Fruit fly (Drosophila melanogaster): ENCODE results near the gene Calx.

Calx gene

dm6 chr3R:20949749-20950676 is 28.0 kb upstream of the Calx start (continued):
- TF ChIP-seq CG4282 (GFP tag; optimal IDR thresholded peaks at IDR 0.05) (peak; percentile 53), CG6254 (GFP tag; optimal IDR thresholded peaks at IDR 0.05) (peak; percentile 13), CG4820 (GFP tag; optimal IDR thresholded peaks at IDR 0.05) (peak; percentile 2), CG42726 (GFP tag; IDR thresholded peaks at IDR 0.05; ENCODE audit: partially characterized antibody) (no peak), HLHmδ (GFP tag; optimal IDR thresholded peaks at IDR 0.05) (no peak), z (GFP tag; IDR thresholded peaks at IDR 0.05) (no peak), CG11456 (GFP tag; IDR thresholded peaks at IDR 0.05) (0 out of 3 replicates have a peak, but pooled peaks have one; percentile 18), CG18619 (GFP tag; optimal IDR thresholded peaks at IDR 0.05) (no peak), ci (GFP tag; IDR thresholded peaks at IDR 0.05) (peak; percentile 41; the same call in 2 of the 3 replicates), btn (GFP tag; optimal IDR thresholded peaks at IDR 0.05) (no peak), CG8290 (GFP tag; optimal IDR thresholded peaks at IDR 0.05) (peak; percentile 62), CG8290 (tag; optimal IDR thresholded peaks at IDR 0.05) (peak in 1 of 2 experiments; percentile 74), C15 (GFP tag; IDR thresholded peaks at IDR 0.05) (no peak), CG11247 (GFP tag; IDR thresholded peaks at IDR 0.05) (no peak), CG3726 (GFP tag; IDR thresholded peaks at IDR 0.05) (no peak), gcm2 (GFP tag; optimal IDR thresholded peaks at IDR 0.05) (no peak), Hand (GFP tag; optimal IDR thresholded peaks at IDR 0.05) (peak; percentile 71), CG33557 (GFP tag; optimal IDR thresholded peaks at IDR 0.05) (no peak), CG32767 (GFP tag; IDR thresholded peaks at IDR 0.05) (peak; percentile 29; the same call in 1 of the 2 replicates), sna (GFP tag; IDR thresholded peaks at IDR 0.05; ENCODE audit: partially characterized antibody) (no peak), Tbp (GFP tag; optimal IDR thresholded peaks at IDR 0.05) (no peak), pho (GFP tag; optimal IDR thresholded peaks at IDR 0.05) (no peak), CG8281 (tag; optimal IDR thresholded peaks at IDR 0.05) (no peak), CG10366 (GFP tag; IDR thresholded peaks at IDR 0.05) (no peak), Hr3 (GFP tag; optimal IDR thresholded peaks at IDR 0.05) (no peak), CG11398 (GFP tag; optimal IDR thresholded peaks at IDR 0.05) (no peak), Side (GFP tag; optimal IDR thresholded peaks at IDR 0.05) (no peak), bab2 (GFP tag; optimal IDR thresholded peaks at IDR 0.05) (no peak), HLH3B (GFP tag; IDR thresholded peaks at IDR 0.05) (no peak), Mad (GFP tag; optimal IDR thresholded peaks at IDR 0.05) (no peak), CG2116 (GFP tag; optimal IDR thresholded peaks at IDR 0.05) (peak; percentile 12)

- peak; percentile 58; the same call in 1 of the 4 replicates for TF ChIP-seq chinmo (GFP tag; IDR thresholded peaks at IDR 0.05; ENCODE audit: partially characterized antibody)
- TF ChIP-seq sd (tag; optimal IDR thresholded peaks at IDR 0.05) = peak; percentile 14
- no peak for TF ChIP-seq slbo (GFP tag; IDR thresholded peaks at IDR 0.05)
- no peak for TF ChIP-seq ems (GFP tag; optimal IDR thresholded peaks at IDR 0.05)
- TF ChIP-seq eve (GFP tag; optimal IDR thresholded peaks at IDR 0.05) = peak in 1 of 2 experiments; percentile 55
These were observed 27.3 kb upstream of the Calx start for dm6 chr3R:20950677-20951018.

dm6 chr3R:20951353-20951955 is 26.5 kb upstream of the Calx start:
- TF ChIP-seq pros (GFP tag; optimal IDR thresholded peaks at IDR 0.05) = peak; percentile 71
- peak; percentile 93 for TF ChIP-seq grn (GFP tag; optimal IDR thresholded peaks at IDR 0.05)
- no peak for TF ChIP-seq gt (GFP tag; IDR thresholded peaks at IDR 0.05)
- TF ChIP-seq CG15479 (GFP tag; optimal IDR thresholded peaks at IDR 0.05) = peak; percentile 72
- no peak for TF ChIP-seq CG32772 (GFP tag; IDR thresholded peaks at IDR 0.05)
- no peak for TF ChIP-seq dimm (GFP tag; IDR thresholded peaks at IDR 0.05)
- peak; percentile 75 for TF ChIP-seq exex (tag; optimal IDR thresholded peaks at IDR 0.05)
- TF ChIP-seq GATAe (GFP tag; conservative IDR thresholded peaks at IDR 0.05) = peak; percentile 52
- 0 out of 2 replicates have a peak, but pooled peaks have one; percentile 13 for TF ChIP-seq chm (GFP tag; IDR thresholded peaks at IDR 0.05)
- no peak for TF ChIP-seq CG31441 (GFP tag; IDR thresholded peaks at IDR 0.05)
- 0 out of 2 replicates have a peak, but pooled peaks have one; percentile 31 for TF ChIP-seq CG42726 (GFP tag; IDR thresholded peaks at IDR 0.05; ENCODE audit: partially characterized antibody)
- TF ChIP-seq CG18599 (GFP tag; optimal IDR thresholded peaks at IDR 0.05) = peak; percentile 3
- peak; percentile 17 for TF ChIP-seq Hey (tag; optimal IDR thresholded peaks at IDR 0.05)
